Fruit fly (Drosophila melanogaster): ENCODE data around the gene ko.
A peak's percentile ranks its signal among the peaks of the same experiment; 100 is the strongest.

ko gene

dm6 chr3L:21135850-21136249 lies 4.9 kb upstream of the ko start (continued):
- TF ChIP-seq cwo (GFP tag; optimal IDR thresholded peaks at IDR 0.05): no peak
- TF ChIP-seq sens-2 (GFP tag; IDR thresholded peaks at IDR 0.05): no peak
- TF ChIP-seq Sry-δ (GFP tag; optimal IDR thresholded peaks at IDR 0.05): peak; percentile 97
- TF ChIP-seq CG11504 (tag; optimal IDR thresholded peaks at IDR 0.05): peak; percentile 81
- TF ChIP-seq Hmr (GFP tag; optimal IDR thresholded peaks at IDR 0.05): peak; percentile 53
- TF ChIP-seq Dp (GFP tag; optimal IDR thresholded peaks at IDR 0.05): peak; percentile 95
- TF ChIP-seq CG9817 (tag; optimal IDR thresholded peaks at IDR 0.05): no peak
- no peak for TF ChIP-seq CG10274 (GFP tag; optimal IDR thresholded peaks at IDR 0.05)
- TF ChIP-seq usp (GFP tag; optimal IDR thresholded peaks at IDR 0.05): no peak
- TF ChIP-seq dysf (GFP tag; IDR thresholded peaks at IDR 0.05): no peak
- no peak for TF ChIP-seq tll (GFP tag; optimal IDR thresholded peaks at IDR 0.05)
- TF ChIP-seq knrl (GFP tag; IDR thresholded peaks at IDR 0.05; ENCODE audit: partially characterized antibody): peak; percentile 83
- no peak for TF ChIP-seq Mrtf (GFP tag; IDR thresholded peaks at IDR 0.05)
- TF ChIP-seq ara (GFP tag; IDR thresholded peaks at IDR 0.05): no peak
- peak; percentile 48 for TF ChIP-seq vvl (GFP tag; IDR thresholded peaks at IDR 0.05)
- TF ChIP-seq Dref (GFP tag; IDR thresholded peaks at IDR 0.05): peak; percentile 100
- TF ChIP-seq CG13424 (tag; optimal IDR thresholded peaks at IDR 0.05): no peak
- no peak for TF ChIP-seq grau (tag; optimal IDR thresholded peaks at IDR 0.05)
- peak; percentile 20; the same call in 1 of the 2 replicates for TF ChIP-seq CG6272 (GFP tag; IDR thresholded peaks at IDR 0.05)
- TF ChIP-seq CoRest (tag; optimal IDR thresholded peaks at IDR 0.05): peak; percentile 44
- no peak for TF ChIP-seq scrt (GFP tag; optimal IDR thresholded peaks at IDR 0.05)
- TF ChIP-seq stwl (tag; optimal IDR thresholded peaks at IDR 0.05): peak; percentile 95
- TF ChIP-seq HmgZ (tag; optimal IDR thresholded peaks at IDR 0.05): peak; percentile 47
- no peak for TF ChIP-seq E2f1 (GFP tag; IDR thresholded peaks at IDR 0.05)
- no peak for TF ChIP-seq bsh (GFP tag; optimal IDR thresholded peaks at IDR 0.05)
- TF ChIP-seq mirr (GFP tag; optimal IDR thresholded peaks at IDR 0.05): peak; percentile 11
- no peak for TF ChIP-seq ind (GFP tag; optimal IDR thresholded peaks at IDR 0.05)
- TF ChIP-seq br (optimal IDR thresholded peaks at IDR 0.05): no peak
- no peak for TF ChIP-seq Lpt (GFP tag; optimal IDR thresholded peaks at IDR 0.05)
- no peak for TF ChIP-seq CG6689 (GFP tag; IDR thresholded peaks at IDR 0.05)
- TF ChIP-seq oc (tag; optimal IDR thresholded peaks at IDR 0.05): no peak
- no peak for TF ChIP-seq Ravus (GFP tag; IDR thresholded peaks at IDR 0.05)
- peak; percentile 61 for TF ChIP-seq CG33213 (GFP tag; optimal IDR thresholded peaks at IDR 0.05)
- peak; percentile 95 for TF ChIP-seq Elba2 (GFP tag; optimal IDR thresholded peaks at IDR 0.05)
- no peak for TF ChIP-seq salm (tag; optimal IDR thresholded peaks at IDR 0.05)
- TF ChIP-seq zen2 (GFP tag; IDR thresholded peaks at IDR 0.05; ENCODE audit: partially characterized antibody): peak; percentile 93
- no peak for TF ChIP-seq Tbp (GFP tag; optimal IDR thresholded peaks at IDR 0.05)
- TF ChIP-seq CG4854 (GFP tag; optimal IDR thresholded peaks at IDR 0.05): no peak
- no peak for TF ChIP-seq cas (GFP tag; IDR thresholded peaks at IDR 0.05)
- peak; percentile 1 for TF ChIP-seq disco-r (GFP tag; optimal IDR thresholded peaks at IDR 0.05)
- no peak for TF ChIP-seq HLHmδ (GFP tag; optimal IDR thresholded peaks at IDR 0.05)
- TF ChIP-seq CG4707 (GFP tag; optimal IDR thresholded peaks at IDR 0.05): no peak
- TF ChIP-seq insv (GFP tag; optimal IDR thresholded peaks at IDR 0.05): peak in 1 of 2 experiments; percentile 10
- no peak for TF ChIP-seq CG12299 (tag; optimal IDR thresholded peaks at IDR 0.05)
- no peak for TF ChIP-seq Drgx (GFP tag; IDR thresholded peaks at IDR 0.05)
- no peak for TF ChIP-seq CG18476 (GFP tag; optimal IDR thresholded peaks at IDR 0.05)
- peak in 1 of 3 experiments; percentile 49 for TF ChIP-seq Stat92E (GFP tag; optimal IDR thresholded peaks at IDR 0.05)
- TF ChIP-seq CG6854 (GFP tag; optimal IDR thresholded peaks at IDR 0.05): no peak
- TF ChIP-seq lmd (GFP tag; IDR thresholded peaks at IDR 0.05): no peak
- TF ChIP-seq bab2 (GFP tag; optimal IDR thresholded peaks at IDR 0.05): peak; percentile 4
- peak; percentile 58 for TF ChIP-seq CG14710 (tag; optimal IDR thresholded peaks at IDR 0.05)
